Fruit fly (Drosophila melanogaster) whole organism, wandering third instar larva: ENCODE data around the gene eIF1.

Experiments
- CG32264 ChIP-seq: fragments of 200-800 bp; sonication (Bioruptor generic); optimal IDR thresholded peaks from 2 replicates; lab custom pipeline; 2016; ENCODE audit warnings: missing biosample characterization, missing genetic modification characterization
- CG9705 ChIP-seq: fragments of 200-800 bp; sonication (Bioruptor generic); optimal IDR thresholded peaks from 2 replicates; lab custom pipeline; 2018; ENCODE audit warnings: missing biosample characterization, mild to moderate bottlenecking, missing genetic modification characterization
- CrebA ChIP-seq: fragments of 200-800 bp; sonication (Bioruptor generic); optimal IDR thresholded peaks from 2 replicates; lab custom pipeline; 2016; ENCODE audit warnings: missing biosample characterization, mild to moderate bottlenecking, missing genetic modification characterization, borderline replicate concordance
- Dif ChIP-seq: fragments of 200-275, 200-300 bp; sonication (Bioruptor generic); optimal IDR thresholded peaks from 2 replicates; lab custom pipeline; 2018; ENCODE audit warnings: missing biosample characterization, missing genetic modification characterization; ENCODE audit not compliant: partially characterized antibody
- HLH106 ChIP-seq: fragments of 200-800 bp; optimal IDR thresholded peaks from 3 replicates; lab custom pipeline; 2019; ENCODE audit warnings: missing biosample characterization, mild to moderate bottlenecking, missing genetic modification characterization, moderate library complexity
- Hnf4 ChIP-seq: fragments of 200-800 bp; sonication (Bioruptor generic); optimal IDR thresholded peaks from 2 replicates; lab custom pipeline; 2016; ENCODE audit warnings: missing biosample characterization, mild to moderate bottlenecking, missing genetic modification characterization
- Hr78 ChIP-seq: fragments of >200 bp; optimal IDR thresholded peaks from 2 replicates; lab custom pipeline; 2017; ENCODE audit warnings: missing biosample characterization, missing genetic modification characterization
- Hr83 ChIP-seq: fragments of 200-300 bp; sonication (Bioruptor generic); optimal IDR thresholded peaks from 2 replicates; lab custom pipeline; 2016; ENCODE audit warnings: missing biosample characterization, mild to moderate bottlenecking, missing genetic modification characterization, moderate library complexity; ENCODE audit not compliant: poor library complexity, severe bottlenecking
- Jra ChIP-seq: sonication (Bioruptor generic); optimal IDR thresholded peaks from 2 replicates; lab custom pipeline; 2016; ENCODE audit warnings: missing biosample characterization, missing genetic modification characterization
- Mio ChIP-seq: sonication (Bioruptor generic); optimal IDR thresholded peaks from 2 replicates; lab custom pipeline; 2016; ENCODE audit warnings: missing biosample characterization, missing genetic modification characterization
- Myc ChIP-seq: fragments of >200 bp; optimal IDR thresholded peaks from 2 replicates; lab custom pipeline; 2017
- N ChIP-seq: fragments of >200 bp; optimal IDR thresholded peaks from 2 replicates; lab custom pipeline; 2018; ENCODE audit warnings: missing biosample characterization, missing external identifiers, missing genetic modification characterization
- OdsH ChIP-seq: fragments of 200-800 bp; sonication (Bioruptor generic); optimal IDR thresholded peaks from 2 replicates; lab custom pipeline; 2016; ENCODE audit warnings: missing biosample characterization, mild to moderate bottlenecking, missing genetic modification characterization
- Rel ChIP-seq, 2 experiments: fragments of 200-800 bp; sonication (Bioruptor generic) in 1 of 2; optimal IDR thresholded peaks; 2 replicates in 1 of 2; 3 replicates in 1 of 2; lab custom pipeline; 2016 to 2019; ENCODE audit warnings: mild to moderate bottlenecking in 2 of 2, missing biosample characterization in 2 of 2, missing genetic modification characterization in 2 of 2, moderate library complexity in 1 of 2
- Sp1 ChIP-seq: fragments of 200-800 bp; sonication (Bioruptor generic); optimal IDR thresholded peaks from 3 replicates; lab custom pipeline; 2019; ENCODE audit warnings: missing biosample characterization, mild to moderate bottlenecking, missing genetic modification characterization, moderate library complexity
- br ChIP-seq: fragments of 200-800 bp; sonication (Bioruptor generic); optimal IDR thresholded peaks from 2 replicates; lab custom pipeline; 2016; ENCODE audit warnings: missing biosample characterization, missing genetic modification characterization
- brk ChIP-seq: fragments of 200-800 bp; sonication (Bioruptor generic); optimal IDR thresholded peaks from 2 replicates; lab custom pipeline; 2016; ENCODE audit warnings: missing biosample characterization, mild to moderate bottlenecking, missing genetic modification characterization
- dl ChIP-seq, 2 experiments: fragments of 175-275, 200-275 bp in 1 of 2; fragments of 200-275 bp in 1 of 2; sonication (Bioruptor generic); optimal IDR thresholded peaks; lab custom pipeline; 2018; ENCODE audit warnings: mild to moderate bottlenecking in 2 of 2, missing biosample characterization in 2 of 2, missing genetic modification characterization in 2 of 2, moderate library complexity in 2 of 2; ENCODE audit not compliant: partially characterized antibody in 2 of 2, insufficient read depth in 1 of 2
- ey ChIP-seq: fragments of 200-800 bp; sonication (Bioruptor generic); optimal IDR thresholded peaks from 2 replicates; lab custom pipeline; 2016; ENCODE audit warnings: missing biosample characterization, missing genetic modification characterization
- foxo ChIP-seq, 2 experiments: fragments of 200-800 bp; sonication (Bioruptor generic); optimal IDR thresholded peaks; 2 replicates in 1 of 2; 3 replicates in 1 of 2; lab custom pipeline; 2016 to 2017; ENCODE audit warnings: missing biosample characterization in 2 of 2, missing genetic modification characterization in 2 of 2
- fru ChIP-seq: fragments of 200-800 bp; sonication (Bioruptor generic); optimal IDR thresholded peaks from 3 replicates; lab custom pipeline; 2016; ENCODE audit warnings: missing biosample characterization, mild to moderate bottlenecking, missing genetic modification characterization
- h ChIP-seq: fragments of 200-800 bp; sonication (Bioruptor generic); optimal IDR thresholded peaks from 3 replicates; lab custom pipeline; 2016; ENCODE audit warnings: missing biosample characterization, mild to moderate bottlenecking, missing genetic modification characterization
- jim ChIP-seq: fragments of 175-275, 200-325 bp; sonication (Bioruptor generic); optimal IDR thresholded peaks from 2 replicates; lab custom pipeline; 2016; ENCODE audit warnings: missing biosample characterization, mild to moderate bottlenecking, missing genetic modification characterization
- lola ChIP-seq: fragments of >200 bp; optimal IDR thresholded peaks from 2 replicates; lab custom pipeline; 2017; ENCODE audit warnings: missing biosample characterization, missing genetic modification characterization
- pan ChIP-seq: fragments of >200 bp; optimal IDR thresholded peaks from 2 replicates; lab custom pipeline; 2017
- psq ChIP-seq: fragments of 200-800 bp; sonication (Bioruptor generic); optimal IDR thresholded peaks from 3 replicates; lab custom pipeline; 2017; ENCODE audit warnings: missing biosample characterization, mild to moderate bottlenecking, missing genetic modification characterization, moderate library complexity
- rgr ChIP-seq: fragments of 200-800 bp; sonication (Bioruptor generic); optimal IDR thresholded peaks from 3 replicates; lab custom pipeline; 2016; ENCODE audit warnings: missing biosample characterization, mild to moderate bottlenecking, missing genetic modification characterization
- sage ChIP-seq: fragments of 200-800 bp; sonication (Bioruptor generic); optimal IDR thresholded peaks from 2 replicates; lab custom pipeline; 2016; ENCODE audit warnings: missing biosample characterization, mild to moderate bottlenecking, missing genetic modification characterization
- sv ChIP-seq: fragments of 200-800 bp; sonication (Bioruptor generic); optimal IDR thresholded peaks from 3 replicates; lab custom pipeline; 2016; ENCODE audit warnings: missing biosample characterization, missing genetic modification characterization
- usp ChIP-seq: fragments of >200 bp; optimal IDR thresholded peaks from 2 replicates; lab custom pipeline; 2017; ENCODE audit warnings: missing biosample characterization, missing genetic modification characterization
- woc ChIP-seq: sonication (Bioruptor generic); optimal IDR thresholded peaks from 2 replicates; lab custom pipeline; 2016; ENCODE audit warnings: missing biosample characterization, mild to moderate bottlenecking, missing genetic modification characterization

Gene eIF1

DNA sequence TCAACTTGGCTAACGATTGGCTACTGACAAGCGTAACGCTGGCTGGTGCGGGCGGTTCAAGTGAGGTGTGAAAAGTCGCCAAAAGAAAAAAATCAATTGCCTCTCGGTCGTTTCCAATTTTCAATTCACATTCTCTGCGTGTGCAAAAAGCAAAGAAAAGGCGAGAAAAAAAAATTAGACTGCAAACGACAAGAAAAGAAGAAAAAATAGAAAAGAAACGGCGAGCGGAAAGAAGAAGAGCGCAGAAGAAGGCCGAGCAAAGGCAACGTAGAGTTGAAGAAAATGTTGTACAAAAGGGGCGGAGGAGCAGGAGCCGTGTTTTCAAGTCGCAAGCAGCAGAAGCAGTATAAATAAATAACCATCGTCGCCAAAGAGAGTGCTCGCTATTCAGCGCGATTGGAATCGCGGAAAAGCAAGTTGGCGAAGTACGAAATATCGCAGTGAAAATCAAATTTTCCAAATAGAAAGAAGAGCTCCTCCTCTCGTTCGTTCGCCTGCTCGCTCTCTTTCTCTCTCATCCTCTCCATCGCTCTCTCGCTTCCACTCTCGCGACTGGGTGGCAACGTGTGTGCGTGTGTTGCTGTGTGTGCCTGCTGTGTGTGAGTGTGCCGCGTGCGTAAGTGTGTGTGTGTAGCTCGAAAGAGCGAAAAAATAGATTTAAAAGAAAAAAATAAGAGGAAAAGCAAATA lies 2.8 kb downstream of the eIF1 start:
- TF ChIP-seq Dif (GFP tag; lab: Kevin White, UChicago) = peak; percentile 99
- no peak for TF ChIP-seq CG32264
- peak; percentile 66 for TF ChIP-seq psq
- no peak for TF ChIP-seq jim (GFP tag; lab: Kevin White, UChicago)
- peak; percentile 35 for TF ChIP-seq br (GFP tag; lab: Kevin White, UChicago)
- peak in 1 of 2 experiments; percentile 92 for TF ChIP-seq dl (GFP tag; optimal IDR thresholded peaks at IDR 0.05; lab: Kevin White, UChicago; ENCODE audit: insufficient read depth in 1 of 2, partially characterized antibody in 2 of 2)
- no peak for TF ChIP-seq Hr78 (GFP tag; lab: Kevin White, UChicago)
- peak; percentile 20 for TF ChIP-seq Sp1
- no peak for TF ChIP-seq sage (GFP tag; lab: Kevin White, UChicago)
- TF ChIP-seq lola = peak; percentile 83

DNA sequence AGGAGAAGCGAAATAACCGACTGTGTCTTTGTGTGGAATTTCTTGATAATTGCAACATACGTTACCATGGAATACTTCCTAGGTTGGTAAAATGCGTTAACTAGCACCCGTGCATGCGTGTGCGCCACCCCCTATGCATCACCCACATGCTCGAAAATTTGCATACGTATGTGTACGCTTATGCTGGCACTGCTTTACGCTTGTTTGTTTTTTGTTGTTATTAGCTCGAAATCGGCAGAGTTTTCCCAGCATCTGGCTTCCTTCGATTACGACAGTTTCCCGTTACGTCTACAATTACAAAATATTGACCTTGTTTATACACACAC lies 3.3 kb downstream of the eIF1 start:
- no peak for TF ChIP-seq CG32264
- peak; percentile 42 for TF ChIP-seq N (GFP tag; lab: Kevin White, UChicago)
- no peak for TF ChIP-seq foxo (GFP tag; optimal IDR thresholded peaks at IDR 0.05; lab: Kevin White, UChicago)
- no peak for TF ChIP-seq Sp1
- no peak for TF ChIP-seq Mio (GFP tag; lab: Kevin White, UChicago)
- no peak for TF ChIP-seq woc (GFP tag; lab: Kevin White, UChicago)
- no peak for TF ChIP-seq psq
- no peak for TF ChIP-seq Myc (lab: Kevin White, UChicago)

DNA sequence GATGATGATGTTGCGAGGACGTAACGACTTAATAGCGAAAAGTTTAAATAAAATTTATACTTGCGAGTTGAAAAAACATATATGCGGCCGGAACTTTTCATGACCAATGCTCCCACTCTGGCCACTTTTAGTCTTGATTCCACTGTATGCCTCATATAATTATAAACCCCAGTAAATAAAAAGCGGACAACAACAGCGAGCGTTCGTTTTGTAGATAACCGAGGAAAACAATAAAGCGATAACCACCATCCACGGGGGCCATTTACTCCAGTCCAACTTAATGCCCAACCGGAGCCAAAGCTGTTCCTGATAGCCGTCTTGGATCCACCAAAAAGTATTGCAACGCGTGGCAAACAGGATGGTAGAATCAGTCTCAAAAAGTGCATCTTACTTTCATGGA lies 13.2 kb downstream of the eIF1 start:
- no peak for TF ChIP-seq jim (GFP tag; lab: Kevin White, UChicago)
- no peak for TF ChIP-seq Myc (lab: Kevin White, UChicago)
- TF ChIP-seq Hnf4 (GFP tag; lab: Kevin White, UChicago) = no peak
- TF ChIP-seq Sp1 = no peak
- no peak for TF ChIP-seq dl (GFP tag; optimal IDR thresholded peaks at IDR 0.05; lab: Kevin White, UChicago; ENCODE audit: insufficient read depth in 1 of 2, partially characterized antibody in 2 of 2)
- TF ChIP-seq h (GFP tag; lab: Kevin White, UChicago) = no peak
- no peak for TF ChIP-seq brk (GFP tag; lab: Kevin White, UChicago)
- no peak for TF ChIP-seq fru (GFP tag; lab: Kevin White, UChicago)
- no peak for TF ChIP-seq Hr78 (GFP tag; lab: Kevin White, UChicago)
- no peak for TF ChIP-seq ey
- TF ChIP-seq OdsH (GFP tag; lab: Kevin White, UChicago) = no peak
- TF ChIP-seq, all 38 proteins: peak for 0

DNA sequence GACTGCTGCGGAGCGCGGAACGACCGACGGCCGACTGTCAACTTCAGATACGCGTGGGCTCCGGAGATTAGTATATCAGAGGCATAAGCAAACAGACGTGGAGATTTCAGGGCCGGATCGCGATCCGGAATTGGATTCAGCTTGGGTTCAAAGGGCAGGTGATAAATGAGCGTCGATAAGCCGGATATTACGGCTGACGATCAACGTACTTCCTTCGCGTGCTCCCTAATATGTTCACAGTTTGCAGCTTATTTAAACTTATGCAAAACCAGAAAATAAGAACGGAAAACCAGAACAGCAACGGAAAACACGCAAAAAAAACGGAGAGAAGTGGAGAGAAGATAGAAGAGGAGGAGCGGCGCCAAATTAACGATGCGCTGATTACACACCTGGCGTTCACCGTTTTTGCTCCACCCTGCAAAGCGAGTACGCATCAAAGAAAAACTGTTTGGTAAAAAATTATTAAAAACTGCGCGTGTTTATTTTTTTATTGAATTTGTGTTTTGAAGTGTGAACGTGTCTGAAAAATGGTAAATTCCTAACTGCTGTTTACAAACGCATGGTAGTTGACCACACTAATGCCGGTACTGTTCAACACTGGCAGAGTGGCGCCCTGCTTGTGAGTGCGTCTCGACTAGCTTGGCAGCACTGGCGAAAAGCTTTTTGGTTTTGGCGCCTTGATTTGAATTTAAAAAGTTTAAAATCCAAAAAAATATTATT lies 16.1 kb downstream of the eIF1 start, which contains the start of gene CG17746:
Gene CG17746 (minus strand): TSS at position 546 of the 720 bp plus-strand sequence.
- TF ChIP-seq CG9705 (no peak), sv (GFP tag; lab: Kevin White, UChicago) (peak; percentile 17), br (GFP tag; lab: Kevin White, UChicago) (no peak), sage (GFP tag; lab: Kevin White, UChicago) (no peak), fru (GFP tag; lab: Kevin White, UChicago) (peak; percentile 3), dl (GFP tag; optimal IDR thresholded peaks at IDR 0.05; lab: Kevin White, UChicago; ENCODE audit: insufficient read depth in 1 of 2, partially characterized antibody in 2 of 2) (no peak), CrebA (GFP tag; lab: Kevin White, UChicago) (no peak), woc (GFP tag; lab: Kevin White, UChicago) (no peak), Myc (lab: Kevin White, UChicago) (no peak), Hnf4 (GFP tag; lab: Kevin White, UChicago) (peak; percentile 53), Sp1 (no peak), Hr83 (peak; percentile 50), Jra (GFP tag; lab: Kevin White, UChicago) (peak; percentile 10), jim (GFP tag; lab: Kevin White, UChicago) (no peak), foxo (GFP tag; optimal IDR thresholded peaks at IDR 0.05; lab: Kevin White, UChicago) (peak in 1 of 2 experiments; percentile 35), Rel (GFP tag; optimal IDR thresholded peaks at IDR 0.05; lab: Kevin White, UChicago) (no peak), Rel (tag; optimal IDR thresholded peaks at IDR 0.05; lab: Kevin White, UChicago) (no peak), usp (GFP tag; lab: Kevin White, UChicago) (no peak), rgr (GFP tag; lab: Kevin White, UChicago) (peak; percentile 44), Dif (GFP tag; lab: Kevin White, UChicago) (peak; percentile 6), brk (GFP tag; lab: Kevin White, UChicago) (peak; percentile 31), pan (lab: Kevin White, UChicago) (no peak), lola (no peak), ey (peak; percentile 4), HLH106 (peak; percentile 2), h (GFP tag; lab: Kevin White, UChicago) (peak; percentile 48)
